Worm (Caenorhabditis elegans): ENCODE measurements around the gene sdz-33.

- TF ChIP-seq zip-5 (tag; optimal IDR thresholded peaks at IDR 0.05) (no peak), rnt-1 (tag; optimal IDR thresholded peaks at IDR 0.05) (no peak), unc-55 (GFP tag; optimal IDR thresholded peaks at IDR 0.05) (no peak), elt-2 (tag; optimal IDR thresholded peaks at IDR 0.05) (no peak), pha-4 (tag; optimal IDR thresholded peaks at IDR 0.05) (no peak), ttx-3 (tag; optimal IDR thresholded peaks at IDR 0.05) (no peak), dve-1 (tag; optimal IDR thresholded peaks at IDR 0.05) (no peak), unc-42 (tag; optimal IDR thresholded peaks at IDR 0.05) (no peak), ets-4 (tag; optimal IDR thresholded peaks at IDR 0.05) (no peak), ceh-34 (tag; optimal IDR thresholded peaks at IDR 0.05) (no peak), tbx-2 (tag; optimal IDR thresholded peaks at IDR 0.05) (no peak), ama-1 (optimal IDR thresholded peaks at IDR 0.05) (no peak), ceh-45 (GFP tag; IDR thresholded peaks at IDR 0.05) (no peak)
These were observed 46.9 kb downstream of the sdz-33 start for ce11 chrIII:11954150-11954549.
